Fruit fly (Drosophila melanogaster): Measurements from ENCODE around the gene CG34345.

Gene CG34345

dm6 chr2L:6622642-6623162 is at the start of gene CG34345:
CG34345 (plus strand) TSS chr2L:6623112.
- TF ChIP-seq CTCF (optimal IDR thresholded peaks at IDR 0.05) (peak; percentile 43 to 74), CG8478 (optimal IDR thresholded peaks at IDR 0.05) (no peak)

dm6 chr2L:6579045-6579444 is 43.9 kb upstream of the CG34345 start:
- no peak for TF ChIP-seq CG8478 (optimal IDR thresholded peaks at IDR 0.05)
- TF ChIP-seq CTCF (optimal IDR thresholded peaks at IDR 0.05): no peak

- TF ChIP-seq CTCF (optimal IDR thresholded peaks at IDR 0.05) (peak; percentile 61 to 68), CG8478 (optimal IDR thresholded peaks at IDR 0.05) (no peak)
These were observed 38.6 kb upstream of the CG34345 start for dm6 chr2L:6584346-6584745.

dm6 chr2L:6595027-6595426 is 27.9 kb upstream of the CG34345 start:
- no peak for TF ChIP-seq CG8478 (optimal IDR thresholded peaks at IDR 0.05)
- TF ChIP-seq CTCF (optimal IDR thresholded peaks at IDR 0.05): no peak

- TF ChIP-seq CTCF (optimal IDR thresholded peaks at IDR 0.05): no peak
- TF ChIP-seq CG8478 (optimal IDR thresholded peaks at IDR 0.05): no peak
These were observed 21.9 kb upstream of the CG34345 start, which contains the start of gene Dpp10 for dm6 chr2L:6601018-6601505. Dpp10 (minus strand) TSS chr2L:6601068.

- no peak for TF ChIP-seq CG8478 (optimal IDR thresholded peaks at IDR 0.05)
- peak; percentile 71 to 72 for TF ChIP-seq CTCF (optimal IDR thresholded peaks at IDR 0.05)
These were observed 12.1 kb upstream of the CG34345 start, which contains the start of gene CG11050 for dm6 chr2L:6610683-6611373. CG11050 (plus strand) TSS chr2L:6611011.

dm6 chr2L:6611374-6612005 is 11.4 kb upstream of the CG34345 start:
- TF ChIP-seq CG8478 (optimal IDR thresholded peaks at IDR 0.05): no peak
- TF ChIP-seq CTCF (optimal IDR thresholded peaks at IDR 0.05): no peak

- TF ChIP-seq CTCF (optimal IDR thresholded peaks at IDR 0.05) (no peak), CG8478 (optimal IDR thresholded peaks at IDR 0.05) (no peak)
These were observed 10.4 kb upstream of the CG34345 start for dm6 chr2L:6612477-6613004.

- TF ChIP-seq CG8478 (optimal IDR thresholded peaks at IDR 0.05) (no peak), CTCF (optimal IDR thresholded peaks at IDR 0.05) (no peak)
These were observed 9.8 kb upstream of the CG34345 start for dm6 chr2L:6613156-6613555.

- TF ChIP-seq CTCF (optimal IDR thresholded peaks at IDR 0.05) (no peak), CG8478 (optimal IDR thresholded peaks at IDR 0.05) (no peak)
These were observed 8.5 kb upstream of the CG34345 start for dm6 chr2L:6614229-6614935.

dm6 chr2L:6621600-6621999 is 1.3 kb upstream of the CG34345 start, which contains the start of gene DIP-iota:
DIP-iota (minus strand) TSS chr2L:6621700.
- TF ChIP-seq CTCF (optimal IDR thresholded peaks at IDR 0.05) (no peak), CG8478 (optimal IDR thresholded peaks at IDR 0.05) (no peak)

- TF ChIP-seq CTCF (optimal IDR thresholded peaks at IDR 0.05) (no peak), CG8478 (optimal IDR thresholded peaks at IDR 0.05) (no peak)
These were observed 881 bp upstream of the CG34345 start for dm6 chr2L:6622031-6622430.

dm6 chr2L:6632307-6632706 is 9.4 kb downstream of the CG34345 start, which contains the start of gene Oatp26F:
Oatp26F (minus strand) TSS chr2L:6632407.
- no peak for TF ChIP-seq CTCF (optimal IDR thresholded peaks at IDR 0.05)
- no peak for TF ChIP-seq CG8478 (optimal IDR thresholded peaks at IDR 0.05)

- no peak for TF ChIP-seq CG8478 (optimal IDR thresholded peaks at IDR 0.05)
- TF ChIP-seq CTCF (optimal IDR thresholded peaks at IDR 0.05): no peak
These were observed 20.4 kb downstream of the CG34345 start for dm6 chr2L:6643218-6643756.
